Worm (Caenorhabditis elegans) whole organism, young adult: Measurements from ENCODE around the gene Y60C6A.3.

Source experiments
- C06A6.2 ChIP-seq: fragments of 200-800 bp; sonication (Bioruptor generic); conservative IDR thresholded peaks from 2 replicates; pipeline ENCODE4 v1.3.6; 2022; ENCODE audit warnings: missing genetic modification characterization, missing compliant biosample characterization
- C17E4.6 ChIP-seq: fragments of 200-800 bp; sonication (Bioruptor generic); IDR thresholded peaks from 2 replicates; pipeline ENCODE4 v1.3.6; 2022; ENCODE audit warnings: missing genetic modification reagents, missing genetic modification characterization, missing compliant biosample characterization
- D2030.7 ChIP-seq: fragments of 200-800 bp; sonication (Bioruptor generic); IDR thresholded peaks from 2 replicates; pipeline ENCODE4 v1.3.6; 2022; ENCODE audit warnings: missing genetic modification reagents, missing genetic modification characterization, missing compliant biosample characterization
- F10E7.11 ChIP-seq: sonication (generic microtip); optimal IDR thresholded peaks from 2 replicates; lab custom pipeline; 2017; ENCODE audit warnings: mild to moderate bottlenecking, missing genetic modification characterization, moderate library complexity, missing compliant biosample characterization
- F39B2.1 ChIP-seq: fragments of 200-800 bp; sonication (Bioruptor generic); IDR thresholded peaks from 2 replicates; pipeline ENCODE4 v1.3.6; 2022; ENCODE audit warnings: missing genetic modification reagents, missing genetic modification characterization, missing compliant biosample characterization
- F49E8.2 ChIP-seq: sonication (generic microtip); optimal IDR thresholded peaks from 3 replicates; lab custom pipeline; 2017; ENCODE audit warnings: missing genetic modification characterization, mild to moderate bottlenecking, missing compliant biosample characterization, antibody characterized with exemption, moderate library complexity; ENCODE audit not compliant: insufficient read depth
- K12H6.12 ChIP-seq: fragments of 200-800 bp; sonication (Bioruptor generic); optimal IDR thresholded peaks from 2 replicates; lab custom pipeline; 2018; ENCODE audit warnings: mild to moderate bottlenecking, missing genetic modification characterization, missing compliant biosample characterization
- T26A5.8 ChIP-seq: sonication (generic microtip); optimal IDR thresholded peaks from 2 replicates; lab custom pipeline; 2016; ENCODE audit warnings: missing genetic modification characterization, missing compliant biosample characterization
- Y53G8AR.9 ChIP-seq: fragments of 200-800 bp; sonication (Bioruptor generic); conservative IDR thresholded peaks from 2 replicates; pipeline ENCODE4 v1.3.6; 2022; ENCODE audit warnings: missing genetic modification reagents, missing genetic modification characterization, missing compliant biosample characterization
- Y79H2A.3 ChIP-seq: fragments of 200-800 bp; sonication (Bioruptor generic); conservative IDR thresholded peaks from 2 replicates; pipeline ENCODE4 v1.3.6; 2022; ENCODE audit warnings: missing genetic modification reagents, missing genetic modification characterization, missing compliant biosample characterization
- Y95B8A.8 ChIP-seq: fragments of 200-800 bp; sonication (Bioruptor generic); IDR thresholded peaks from 2 replicates; pipeline ENCODE4 v1.3.6; 2022; ENCODE audit warnings: missing genetic modification reagents, missing genetic modification characterization, missing compliant biosample characterization
- akir-1 ChIP-seq: fragments of 200-800 bp; sonication (Bioruptor generic); optimal IDR thresholded peaks from 2 replicates; lab custom pipeline; 2018; ENCODE audit warnings: mild to moderate bottlenecking, missing genetic modification characterization, moderate library complexity, missing compliant biosample characterization
- attf-6 ChIP-seq: fragments of 200-800 bp; sonication (Bioruptor generic); IDR thresholded peaks from 2 replicates; pipeline ENCODE4 v1.3.6; 2022; ENCODE audit warnings: missing genetic modification reagents, missing genetic modification characterization, missing compliant biosample characterization
- bed-2 ChIP-seq: fragments of 200-800 bp; sonication (Bioruptor generic); IDR thresholded peaks from 2 replicates; pipeline ENCODE4 v1.3.6; 2022; ENCODE audit warnings: missing genetic modification reagents, missing genetic modification characterization, missing compliant biosample characterization
- ceh-27 ChIP-seq: fragments of 200-800 bp; sonication (Bioruptor generic); optimal IDR thresholded peaks from 2 replicates; lab custom pipeline; 2018; ENCODE audit warnings: mild to moderate bottlenecking, missing genetic modification characterization, moderate library complexity, missing compliant biosample characterization
- ceh-58 ChIP-seq: fragments of 200-800 bp; sonication (Bioruptor generic); IDR thresholded peaks from 2 replicates; pipeline ENCODE4 v1.3.6; 2022; ENCODE audit warnings: missing genetic modification characterization, missing compliant biosample characterization
- die-1 ChIP-seq: sonication (generic microtip); optimal IDR thresholded peaks from 2 replicates; lab custom pipeline; 2016; ENCODE audit warnings: missing genotype, mild to moderate bottlenecking, missing genetic modification characterization, missing compliant biosample characterization
- dpff-1 ChIP-seq: sonication (generic microtip); optimal IDR thresholded peaks from 2 replicates; lab custom pipeline; 2017; ENCODE audit warnings: mild to moderate bottlenecking, missing genetic modification characterization, missing compliant biosample characterization
- efl-1 ChIP-seq: fragments of 150-350 bp; optimal IDR thresholded peaks from 2 replicates; lab custom pipeline; 2014; ENCODE audit warnings: missing biosample characterization, missing genetic modification reagents, missing genetic modification characterization
- egrh-3 ChIP-seq: fragments of 200-800 bp; sonication (Bioruptor generic); IDR thresholded peaks from 2 replicates; pipeline ENCODE4 v1.3.6; 2022; ENCODE audit warnings: missing genetic modification reagents, missing genetic modification characterization, missing compliant biosample characterization
- gei-17 ChIP-seq: fragments of 200-800 bp; sonication (Bioruptor generic); optimal IDR thresholded peaks from 2 replicates; lab custom pipeline; 2018; ENCODE audit warnings: mild to moderate bottlenecking, missing genetic modification characterization, missing compliant biosample characterization
- him-1 ChIP-seq: sonication (generic microtip); optimal IDR thresholded peaks from 2 replicates; lab custom pipeline; 2016; ENCODE audit warnings: missing genotype, missing genetic modification reagents, missing genetic modification characterization, missing compliant biosample characterization
- hrde-1 ChIP-seq: sonication (generic microtip); optimal IDR thresholded peaks from 2 replicates; lab custom pipeline; 2016; ENCODE audit warnings: missing genetic modification characterization, mild to moderate bottlenecking, missing compliant biosample characterization, moderate library complexity, missing genotype, missing genetic modification reagents, borderline replicate concordance
- lag-1 ChIP-seq: fragments of 200-800 bp; sonication (Bioruptor generic); IDR thresholded peaks from 2 replicates; pipeline ENCODE4 v1.3.6; 2022; ENCODE audit warnings: missing genetic modification reagents, missing genetic modification characterization, missing compliant biosample characterization
- let-607 ChIP-seq, 2 experiments: fragments of 200-800 bp in 1 of 2; sonication (Bioruptor generic) in 1 of 2; sonication (generic microtip) in 1 of 2; optimal IDR thresholded peaks; 2 replicates each; lab custom pipeline; 2016 to 2018; ENCODE audit warnings: mild to moderate bottlenecking in 2 of 2, missing compliant biosample characterization in 2 of 2, missing genetic modification characterization in 2 of 2, moderate library complexity in 2 of 2, missing genotype in 1 of 2
- lin-40 ChIP-seq: sonication (generic microtip); optimal IDR thresholded peaks from 2 replicates; lab custom pipeline; 2016; ENCODE audit warnings: missing genetic modification characterization, mild to moderate bottlenecking, missing compliant biosample characterization, missing genotype, missing genetic modification reagents
- madf-6 ChIP-seq: fragments of 200-800 bp; sonication (Bioruptor generic); IDR thresholded peaks from 2 replicates; pipeline ENCODE4 v1.3.6; 2022; ENCODE audit warnings: missing genetic modification reagents, missing genetic modification characterization, missing compliant biosample characterization
- madf-8 ChIP-seq: fragments of 200-800 bp; sonication (Bioruptor generic); conservative IDR thresholded peaks from 2 replicates; pipeline ENCODE4 v1.3.6; 2022; ENCODE audit warnings: missing genetic modification reagents, missing genetic modification characterization, missing compliant biosample characterization
- nfya-2 ChIP-seq: fragments of 200-800 bp; sonication (Bioruptor generic); IDR thresholded peaks from 2 replicates; pipeline ENCODE4 v1.3.6; 2022; ENCODE audit warnings: missing genetic modification reagents, missing genetic modification characterization, missing compliant biosample characterization
- snpc-3.4 ChIP-seq: sonication (generic microtip); optimal IDR thresholded peaks from 2 replicates; lab custom pipeline; 2017; ENCODE audit warnings: missing genetic modification characterization, mild to moderate bottlenecking, missing compliant biosample characterization, antibody characterized with exemption, moderate library complexity, missing genotype, missing genetic modification reagents
- tbp1 ChIP-seq: fragments of 200-800 bp; sonication (Bioruptor generic); optimal IDR thresholded peaks from 2 replicates; lab custom pipeline; 2018; ENCODE audit warnings: mild to moderate bottlenecking, missing genetic modification characterization, missing compliant biosample characterization
- unc-62 ChIP-seq: fragments of 150-350 bp; optimal IDR thresholded peaks from 2 replicates; lab custom pipeline; 2014; ENCODE audit warnings: missing biosample characterization, missing genetic modification reagents, missing genetic modification characterization
- xnd-1 ChIP-seq: sonication (generic microtip); optimal IDR thresholded peaks from 2 replicates; lab custom pipeline; 2016; ENCODE audit warnings: missing genotype, missing genetic modification reagents, missing genetic modification characterization, missing compliant biosample characterization
- zfh-2 ChIP-seq: fragments of 200-800 bp; sonication (Bioruptor generic); conservative IDR thresholded peaks from 2 replicates; pipeline ENCODE4 v1.3.6; 2022; ENCODE audit warnings: missing genetic modification reagents, missing genetic modification characterization, missing compliant biosample characterization
- ztf-22 ChIP-seq: fragments of 200-800 bp; sonication (Bioruptor generic); optimal IDR thresholded peaks from 2 replicates; lab custom pipeline; 2018; ENCODE audit warnings: mild to moderate bottlenecking, missing genetic modification characterization, moderate library complexity, missing compliant biosample characterization
- ztf-6 ChIP-seq: fragments of 200-800 bp; sonication (Bioruptor generic); IDR thresholded peaks from 2 replicates; pipeline ENCODE4 v1.3.6; 2022; ENCODE audit warnings: missing genetic modification reagents, missing genetic modification characterization, missing compliant biosample characterization

Gene Y60C6A.3

ce11 chrV:4754123-4754522 lies 31.5 kb upstream of the Y60C6A.3 start, which contains the start of gene hil-4 (continued):
- no peak for TF ChIP-seq nfya-2 (GFP tag; lab: Robert Waterston, UW)
- TF ChIP-seq let-607 (tag; optimal IDR thresholded peaks at IDR 0.05; lab: Kevin White, UChicago), result no peak
- TF ChIP-seq K12H6.12 (tag; lab: Kevin White, UChicago), result no peak
- peak; percentile 86 for TF ChIP-seq madf-8 (GFP tag; lab: Robert Waterston, UW)
- TF ChIP-seq F49E8.2 (tag; lab: Kevin White, UChicago), result no peak
- TF ChIP-seq lin-40 (tag; lab: Kevin White, UChicago), result no peak
- no peak for TF ChIP-seq unc-62 (GFP tag; lab: Kevin White, UChicago)
- 0 out of 2 replicates have a peak, but pooled peaks have one; percentile 49 for TF ChIP-seq ztf-6 (GFP tag; lab: Robert Waterston, UW)
- no peak for TF ChIP-seq ztf-22 (GFP tag; lab: Kevin White, UChicago)
- no peak for TF ChIP-seq ceh-58 (GFP tag; lab: Robert Waterston, UW)
- peak; percentile 51; the same call in 1 of the 2 replicates for TF ChIP-seq Y79H2A.3
- TF ChIP-seq snpc-3.4 (tag; lab: Kevin White, UChicago), result no peak
- TF ChIP-seq akir-1 (GFP tag; lab: Kevin White, UChicago), result no peak
- peak; percentile 21 for TF ChIP-seq ceh-27
- no peak for TF ChIP-seq Y53G8AR.9 (GFP tag; lab: Robert Waterston, UW)
- no peak for TF ChIP-seq F10E7.11 (tag; lab: Kevin White, UChicago)
- no peak for TF ChIP-seq lag-1 (GFP tag; lab: Robert Waterston, UW)
- no peak for TF ChIP-seq dpff-1 (tag; lab: Kevin White, UChicago)
- peak; percentile 90 for TF ChIP-seq D2030.7
- TF ChIP-seq him-1 (tag; lab: Kevin White, UChicago), result no peak
- TF ChIP-seq die-1 (tag; lab: Kevin White, UChicago), result no peak
- peak; percentile 96 for TF ChIP-seq madf-6 (GFP tag; lab: Robert Waterston, UW)
- 0 out of 2 replicates have a peak, but pooled peaks have one; percentile 14 for TF ChIP-seq bed-2 (GFP tag; lab: Robert Waterston, UW)
- TF ChIP-seq hrde-1 (tag; lab: Kevin White, UChicago), result no peak
- 0 out of 2 replicates have a peak, but pooled peaks have one; percentile 17 for TF ChIP-seq egrh-3 (GFP tag; lab: Robert Waterston, UW)
- peak; percentile 80 for TF ChIP-seq xnd-1 (tag; lab: Kevin White, UChicago)
- peak; percentile 91 for TF ChIP-seq efl-1 (GFP tag; lab: Kevin White, UChicago)
- no peak for TF ChIP-seq C06A6.2 (GFP tag; lab: Robert Waterston, UW)
- peak; percentile 32; the same call in 1 of the 2 replicates for TF ChIP-seq attf-6 (GFP tag; lab: Robert Waterston, UW)
- TF ChIP-seq tbp1, result peak; percentile 69

ce11 chrV:4754684-4755211 lies 30.9 kb upstream of the Y60C6A.3 start:
- 0 out of 2 replicates have a peak, but pooled peaks have one; percentile 13 for TF ChIP-seq C17E4.6 (GFP tag; lab: Robert Waterston, UW)
- TF ChIP-seq Y79H2A.3, result peak; percentile 71
- peak; percentile 39; the same call in 1 of the 2 replicates for TF ChIP-seq Y53G8AR.9 (GFP tag; lab: Robert Waterston, UW)
- 0 out of 2 replicates have a peak, but pooled peaks have one; percentile 54 for TF ChIP-seq F39B2.1 (GFP tag; lab: Robert Waterston, UW)
- TF ChIP-seq zfh-2, result peak; percentile 87
- TF ChIP-seq gei-17 (GFP tag; lab: Kevin White, UChicago), result no peak
- TF ChIP-seq Y95B8A.8, result 0 out of 2 replicates have a peak, but pooled peaks have one; percentile 41
- TF ChIP-seq egrh-3 (GFP tag; lab: Robert Waterston, UW), result peak; percentile 84
- TF ChIP-seq T26A5.8 (tag; lab: Kevin White, UChicago), result no peak
